Worm (Caenorhabditis elegans) whole organism, late embryonic: Measurements from ENCODE around the gene C48B4.12.

Experiments used
- C38D4.7 ChIP-seq: fragments of 200-800 bp; sonication (Bioruptor generic); optimal IDR thresholded peaks from 2 replicates; lab custom pipeline; 2018; ENCODE audit warnings: mild to moderate bottlenecking, missing genetic modification characterization, moderate library complexity, missing compliant biosample characterization
- T23F11.4 ChIP-seq: fragments of 200-800 bp; sonication (Bioruptor generic); optimal IDR thresholded peaks from 2 replicates; lab custom pipeline; 2018; ENCODE audit warnings: mild to moderate bottlenecking, missing genetic modification characterization, missing compliant biosample characterization
- Y22D7AL.16 ChIP-seq: sonication (generic microtip); optimal IDR thresholded peaks from 2 replicates; lab custom pipeline; 2016; ENCODE audit warnings: missing genetic modification characterization, missing compliant biosample characterization
- ama-1 ChIP-seq: fragments of 150-350 bp; optimal IDR thresholded peaks from 2 replicates; lab custom pipeline; 2014
- ceh-14 ChIP-seq: sonication (generic microtip); optimal IDR thresholded peaks from 2 replicates; lab custom pipeline; 2016; ENCODE audit warnings: missing genotype, missing genetic modification characterization, missing compliant biosample characterization
- ceh-19 ChIP-seq: fragments of 200-800 bp; sonication (Bioruptor generic); optimal IDR thresholded peaks from 2 replicates; lab custom pipeline; 2018; ENCODE audit warnings: mild to moderate bottlenecking, missing genetic modification characterization, missing compliant biosample characterization
- ceh-22 ChIP-seq: sonication (generic microtip); optimal IDR thresholded peaks from 2 replicates; lab custom pipeline; 2017; ENCODE audit warnings: missing biosample characterization, missing genetic modification characterization
- ceh-24 ChIP-seq: sonication (generic microtip); optimal IDR thresholded peaks from 2 replicates; lab custom pipeline; 2016; ENCODE audit warnings: mild to moderate bottlenecking, missing genetic modification characterization, missing compliant biosample characterization
- ceh-31 ChIP-seq: sonication (generic microtip); optimal IDR thresholded peaks from 2 replicates; lab custom pipeline; 2016; ENCODE audit warnings: missing genetic modification characterization, missing compliant biosample characterization
- ceh-45 ChIP-seq: fragments of 200-800 bp; sonication (Bioruptor generic); IDR thresholded peaks from 2 replicates; pipeline ENCODE4 v1.3.6; 2022; ENCODE audit warnings: missing genetic modification reagents, missing genetic modification characterization, missing compliant biosample characterization
- ceh-9 ChIP-seq: sonication (generic microtip); optimal IDR thresholded peaks from 2 replicates; lab custom pipeline; 2016; ENCODE audit warnings: mild to moderate bottlenecking, missing genetic modification characterization, inconsistent platforms, missing compliant biosample characterization
- dmd-4 ChIP-seq: sonication (generic microtip); optimal IDR thresholded peaks from 2 replicates; lab custom pipeline; 2016; ENCODE audit warnings: borderline replicate concordance, missing genetic modification characterization, missing compliant biosample characterization
- dve-1 ChIP-seq: sonication (generic microtip); optimal IDR thresholded peaks from 2 replicates; lab custom pipeline; 2017; ENCODE audit warnings: antibody characterized with exemption, mild to moderate bottlenecking, missing genetic modification characterization, missing compliant biosample characterization
- elt-2 ChIP-seq: sonication (generic microtip); optimal IDR thresholded peaks from 2 replicates; lab custom pipeline; 2016; ENCODE audit warnings: missing genetic modification reagents, missing genetic modification characterization, missing compliant biosample characterization
- elt-4 ChIP-seq: sonication (generic microtip); optimal IDR thresholded peaks from 2 replicates; lab custom pipeline; 2016; ENCODE audit warnings: missing genetic modification characterization, missing compliant biosample characterization
- eyg-1 ChIP-seq: sonication (generic microtip); optimal IDR thresholded peaks from 2 replicates; lab custom pipeline; 2016; ENCODE audit warnings: missing genotype, missing genetic modification characterization, missing compliant biosample characterization
- gmeb-2 ChIP-seq: sonication (generic microtip); optimal IDR thresholded peaks from 2 replicates; lab custom pipeline; 2016; ENCODE audit warnings: missing genetic modification characterization, inconsistent platforms, missing compliant biosample characterization
- hlh-15 ChIP-seq: sonication (generic microtip); optimal IDR thresholded peaks from 2 replicates; lab custom pipeline; 2016; ENCODE audit warnings: missing genetic modification characterization, missing compliant biosample characterization
- hlh-8 ChIP-seq: sonication (generic microtip); optimal IDR thresholded peaks from 2 replicates; lab custom pipeline; 2016; ENCODE audit warnings: missing genotype, missing genetic modification characterization, missing compliant biosample characterization
- lim-6 ChIP-seq: sonication (generic microtip); optimal IDR thresholded peaks from 2 replicates; lab custom pipeline; 2016; ENCODE audit warnings: missing genetic modification characterization, missing compliant biosample characterization
- madf-2 ChIP-seq: sonication (generic microtip); optimal IDR thresholded peaks from 2 replicates; lab custom pipeline; 2017; ENCODE audit warnings: missing genetic modification characterization, missing compliant biosample characterization
- mec-3 ChIP-seq: sonication (generic microtip); optimal IDR thresholded peaks from 2 replicates; lab custom pipeline; 2016; ENCODE audit warnings: borderline replicate concordance, missing genetic modification characterization, missing compliant biosample characterization
- nhr-11 ChIP-seq: fragments of 150-350 bp; optimal IDR thresholded peaks from 2 replicates; lab custom pipeline; 2014; ENCODE audit warnings: missing biosample characterization, missing genetic modification characterization
- nhr-232 ChIP-seq: sonication (generic microtip); optimal IDR thresholded peaks from 2 replicates; lab custom pipeline; 2016; ENCODE audit warnings: missing genetic modification characterization, missing compliant biosample characterization
- npax-4 ChIP-seq: sonication (generic microtip); optimal IDR thresholded peaks from 2 replicates; lab custom pipeline; 2016; ENCODE audit warnings: missing genetic modification characterization, missing compliant biosample characterization
- pag-3 ChIP-seq: sonication (generic microtip); optimal IDR thresholded peaks from 2 replicates; lab custom pipeline; 2016; ENCODE audit warnings: missing compliant biosample characterization, missing genetic modification characterization, borderline replicate concordance
- pat-9 ChIP-seq: fragments of 200-800 bp; sonication (Bioruptor generic); optimal IDR thresholded peaks from 2 replicates; lab custom pipeline; 2018; ENCODE audit warnings: mild to moderate bottlenecking, missing genetic modification characterization, moderate library complexity, missing compliant biosample characterization
- pax-1 ChIP-seq: fragments of 150-350 bp; optimal IDR thresholded peaks from 2 replicates; lab custom pipeline; 2014; ENCODE audit warnings: missing biosample characterization, missing genetic modification characterization
- pha-2 ChIP-seq: sonication (generic microtip); optimal IDR thresholded peaks from 2 replicates; lab custom pipeline; 2017; ENCODE audit warnings: mild to moderate bottlenecking, missing genetic modification characterization, missing compliant biosample characterization
- pha-4 ChIP-seq: fragments of 150-350 bp; optimal IDR thresholded peaks from 2 replicates; lab custom pipeline; 2018; ENCODE audit warnings: missing biosample characterization, missing genetic modification reagents, missing genetic modification characterization
- pqm-1 ChIP-seq: sonication (generic microtip); optimal IDR thresholded peaks from 2 replicates; lab custom pipeline; 2016; ENCODE audit warnings: missing genetic modification characterization, missing compliant biosample characterization
- ref-2 ChIP-seq: sonication (generic microtip); optimal IDR thresholded peaks from 2 replicates; lab custom pipeline; 2016; ENCODE audit warnings: missing genetic modification characterization, missing compliant biosample characterization
- rnt-1 ChIP-seq: sonication (generic microtip); optimal IDR thresholded peaks from 2 replicates; lab custom pipeline; 2016; ENCODE audit warnings: missing genetic modification characterization, missing compliant biosample characterization
- sdc-2 ChIP-seq: sonication (generic microtip); optimal IDR thresholded peaks from 2 replicates; lab custom pipeline; 2016; ENCODE audit warnings: missing genotype, missing genetic modification characterization, missing compliant biosample characterization
- sox-2 ChIP-seq: fragments of 200-800 bp; sonication (Bioruptor generic); IDR thresholded peaks from 2 replicates; pipeline ENCODE4 v1.3.6; 2022; ENCODE audit warnings: missing genetic modification reagents, missing genetic modification characterization, missing compliant biosample characterization
- sox-4 ChIP-seq: sonication (generic microtip); optimal IDR thresholded peaks from 2 replicates; lab custom pipeline; 2017; ENCODE audit warnings: mild to moderate bottlenecking, missing genetic modification characterization, inconsistent platforms, missing compliant biosample characterization
- tbx-7 ChIP-seq: sonication (generic microtip); optimal IDR thresholded peaks from 2 replicates; lab custom pipeline; 2016; ENCODE audit warnings: missing genotype, missing genetic modification characterization, missing compliant biosample characterization
- unc-42 ChIP-seq: sonication (generic microtip); optimal IDR thresholded peaks from 2 replicates; lab custom pipeline; 2016; ENCODE audit warnings: missing genotype, missing genetic modification characterization, missing compliant biosample characterization
- unc-55 ChIP-seq: sonication (generic microtip); optimal IDR thresholded peaks from 2 replicates; lab custom pipeline; 2017; ENCODE audit warnings: missing biosample characterization, missing genetic modification reagents, missing genetic modification characterization
- zip-5 ChIP-seq: sonication (generic microtip); optimal IDR thresholded peaks from 2 replicates; lab custom pipeline; 2016; ENCODE audit warnings: missing genetic modification characterization, missing compliant biosample characterization

Gene C48B4.12

ce11 chrIII:9597044-9597443 lies at the start of gene C48B4.12:
Gene C48B4.12 (plus strand): TSS chrIII:9597344.
- TF ChIP-seq C38D4.7 (no peak), rnt-1 (tag; lab: Kevin White, UChicago) (no peak), hlh-15 (tag; lab: Kevin White, UChicago) (no peak), unc-55 (GFP tag; lab: Kevin White, UChicago) (no peak), madf-2 (tag; lab: Kevin White, UChicago) (no peak), sdc-2 (tag; lab: Kevin White, UChicago) (no peak)
- TF ChIP-seq, all 69 proteins: peak for 0

ce11 chrIII:9556300-9556699 lies 40.8 kb upstream of the C48B4.12 start, which contains the start of gene ZK1098.11:
Gene ZK1098.11 (plus strand): TSS chrIII:9556600.
- TF ChIP-seq ceh-9 (tag; lab: Kevin White, UChicago), result no peak
- no peak for TF ChIP-seq ceh-19 (GFP tag; lab: Kevin White, UChicago)
- no peak for TF ChIP-seq tbx-7
- TF ChIP-seq sox-4 (tag; lab: Kevin White, UChicago), result no peak
- TF ChIP-seq madf-2 (tag; lab: Kevin White, UChicago), result no peak
- TF ChIP-seq pqm-1 (tag; lab: Kevin White, UChicago), result no peak
- no peak for TF ChIP-seq sox-2 (GFP tag; lab: Robert Waterston, UW)
- no peak for TF ChIP-seq hlh-15 (tag; lab: Kevin White, UChicago)

- no peak for TF ChIP-seq pax-1
- no peak for TF ChIP-seq dve-1 (tag; lab: Kevin White, UChicago)
- no peak for TF ChIP-seq unc-55 (GFP tag; lab: Kevin White, UChicago)
- no peak for TF ChIP-seq ceh-22 (tag; lab: Kevin White, UChicago)
- TF ChIP-seq ama-1 (lab: Kevin White, UChicago), result no peak
- TF ChIP-seq elt-2, result no peak
- TF ChIP-seq unc-42 (tag; lab: Kevin White, UChicago), result no peak
- TF ChIP-seq dmd-4 (tag; lab: Kevin White, UChicago), result no peak
- no peak for TF ChIP-seq gmeb-2 (tag; lab: Kevin White, UChicago)
- no peak for TF ChIP-seq elt-4
- TF ChIP-seq ref-2 (tag; lab: Kevin White, UChicago), result no peak
- no peak for TF ChIP-seq eyg-1 (tag; lab: Kevin White, UChicago)
- TF ChIP-seq lim-6, result no peak
- TF ChIP-seq sdc-2 (tag; lab: Kevin White, UChicago), result no peak
- no peak for TF ChIP-seq ceh-31
- no peak for TF ChIP-seq nhr-11
Measured at ce11 chrIII:9558463-9558862, 38.7 kb upstream of the C48B4.12 start, which contains the start of gene C48B4.6. Gene C48B4.6 (minus strand): TSS chrIII:9558563.

ce11 chrIII:9559381-9559881 lies 37.7 kb upstream of the C48B4.12 start, which contains the start of gene C48B4.7:
Gene C48B4.7 (minus strand): TSS chrIII:9559431.
- no peak for TF ChIP-seq hlh-8 (tag; lab: Kevin White, UChicago)
- TF ChIP-seq mec-3 (tag; lab: Kevin White, UChicago), result no peak
- no peak for TF ChIP-seq zip-5 (tag; lab: Kevin White, UChicago)
- TF ChIP-seq ceh-14, result no peak
- no peak for TF ChIP-seq Y22D7AL.16
- TF ChIP-seq C38D4.7, result no peak
- TF ChIP-seq ceh-19 (GFP tag; lab: Kevin White, UChicago), result no peak

ce11 chrIII:9561158-9561557 lies 36.0 kb upstream of the C48B4.12 start, which contains the start of gene C48B4.8:
Gene C48B4.8 (minus strand): TSS chrIII:9561258.
- TF ChIP-seq sdc-2 (tag; lab: Kevin White, UChicago) (no peak), npax-4 (tag; lab: Kevin White, UChicago) (no peak), Y22D7AL.16 (no peak), nhr-232 (tag; lab: Kevin White, UChicago) (no peak), pha-4 (no peak), rnt-1 (tag; lab: Kevin White, UChicago) (no peak), madf-2 (tag; lab: Kevin White, UChicago) (no peak), ceh-45 (GFP tag; lab: Robert Waterston, UW) (no peak), pat-9 (tag; lab: Kevin White, UChicago) (no peak), ceh-31 (no peak), ceh-24 (tag; lab: Kevin White, UChicago) (no peak), pha-2 (tag; lab: Kevin White, UChicago) (no peak), T23F11.4 (GFP tag; lab: Kevin White, UChicago) (no peak), pag-3 (tag; lab: Kevin White, UChicago) (no peak)
